Fruit fly (Drosophila melanogaster) whole organism, embryonic: Measurements from ENCODE around the gene dpr3.
A peak's percentile ranks its signal among the peaks of the same experiment; 100 is the strongest.

Source experiments
- Blimp-1 ChIP-seq: fragments of 200-800 bp; sonication (Bioruptor generic); optimal IDR thresholded peaks from 3 replicates; lab custom pipeline; 2018; ENCODE audit warnings: missing biosample characterization, missing genetic modification characterization, mild to moderate bottlenecking, moderate library complexity, missing genetic modification reagents
- CG6854 ChIP-seq: fragments of 200-800 bp; sonication (Bioruptor generic); optimal IDR thresholded peaks from 3 replicates; lab custom pipeline; 2017; ENCODE audit warnings: missing biosample characterization, mild to moderate bottlenecking, missing genetic modification characterization
- CG8359 ChIP-seq: fragments of 200-800 bp; sonication (Bioruptor generic); optimal IDR thresholded peaks from 2 replicates; lab custom pipeline; 2017; ENCODE audit warnings: missing biosample characterization, mild to moderate bottlenecking, missing genetic modification characterization, borderline replicate concordance
- CG8478 ChIP-seq: fragments of >200 bp; optimal IDR thresholded peaks from 2 replicates; lab custom pipeline; 2018
- Fer2 ChIP-seq: fragments of 200-800 bp; sonication (Bioruptor generic); optimal IDR thresholded peaks from 2 replicates; lab custom pipeline; 2018; ENCODE audit warnings: missing biosample characterization, mild to moderate bottlenecking, missing genetic modification characterization, moderate library complexity
- Hr39 ChIP-seq: fragments of >200 bp; optimal IDR thresholded peaks from 2 replicates; lab custom pipeline; 2017
- TFAM ChIP-seq: fragments of 200-800 bp; sonication (Bioruptor generic); optimal IDR thresholded peaks from 2 replicates; lab custom pipeline; 2017; ENCODE audit warnings: missing biosample characterization, missing genetic modification characterization, inconsistent platforms
- cwo ChIP-seq: fragments of 200-800 bp; sonication (Bioruptor generic); optimal IDR thresholded peaks from 3 replicates; lab custom pipeline; 2017; ENCODE audit warnings: missing biosample characterization, missing genetic modification characterization, mild to moderate bottlenecking, moderate library complexity, missing genetic modification reagents
- exex ChIP-seq: fragments of 200-800 bp; sonication (Bioruptor generic); optimal IDR thresholded peaks from 4 replicates; lab custom pipeline; 2018; ENCODE audit warnings: missing biosample characterization, mild to moderate bottlenecking, missing genetic modification characterization, moderate library complexity
- grn ChIP-seq: fragments of 200-800 bp; sonication (Bioruptor generic); optimal IDR thresholded peaks from 3 replicates; lab custom pipeline; 2017; ENCODE audit warnings: missing biosample characterization, missing genetic modification characterization
- h ChIP-seq: fragments of >200 bp; optimal IDR thresholded peaks from 2 replicates; lab custom pipeline; 2017
- twi ChIP-seq: fragments of 200-800 bp; optimal IDR thresholded peaks from 2 replicates; lab custom pipeline; 2019; ENCODE audit warnings: missing biosample characterization, mild to moderate bottlenecking, missing genetic modification characterization, moderate library complexity
- unc-4 ChIP-seq: fragments of 200-800 bp; sonication (Bioruptor generic); IDR thresholded peaks from 2 replicates; pipeline ENCODE4 v1.3.6; 2022; ENCODE audit warnings: missing biosample characterization, missing genetic modification characterization; ENCODE audit not compliant: partially characterized antibody
- zfh1 ChIP-seq: fragments of 200-800 bp; sonication (Bioruptor generic); IDR thresholded peaks from 3 replicates; pipeline ENCODE4 v1.3.6; 2022; ENCODE audit warnings: missing biosample characterization, missing genetic modification characterization

dm6 chr2L:2039458-2039857 lies 70.2 kb downstream of the dpr3 start:
- no peak for TF ChIP-seq Blimp-1 (GFP tag; lab: Kevin White, UChicago)
- no peak for TF ChIP-seq Fer2 (tag; lab: Kevin White, UChicago)
- no peak for TF ChIP-seq cwo (GFP tag; lab: Kevin White, UChicago)
- TF ChIP-seq exex, result peak; percentile 84
- peak; percentile 49 for TF ChIP-seq grn (GFP tag; lab: Kevin White, UChicago)
- TF ChIP-seq CG6854, result no peak
- TF ChIP-seq unc-4, result no peak
- no peak for TF ChIP-seq Hr39 (lab: Kevin White, UChicago)
- TF ChIP-seq CG8478 (lab: Kevin White, UChicago), result no peak
- TF ChIP-seq zfh1 (GFP tag; lab: Robert Waterston, UW), result no peak
- TF ChIP-seq TFAM (GFP tag; lab: Kevin White, UChicago), result no peak
- TF ChIP-seq twi, result no peak
- TF ChIP-seq h, result no peak
- TF ChIP-seq CG8359 (GFP tag; lab: Kevin White, UChicago), result no peak
